Fruit fly (Drosophila melanogaster): ENCODE data around the gene FER.

The FER gene

DNA sequence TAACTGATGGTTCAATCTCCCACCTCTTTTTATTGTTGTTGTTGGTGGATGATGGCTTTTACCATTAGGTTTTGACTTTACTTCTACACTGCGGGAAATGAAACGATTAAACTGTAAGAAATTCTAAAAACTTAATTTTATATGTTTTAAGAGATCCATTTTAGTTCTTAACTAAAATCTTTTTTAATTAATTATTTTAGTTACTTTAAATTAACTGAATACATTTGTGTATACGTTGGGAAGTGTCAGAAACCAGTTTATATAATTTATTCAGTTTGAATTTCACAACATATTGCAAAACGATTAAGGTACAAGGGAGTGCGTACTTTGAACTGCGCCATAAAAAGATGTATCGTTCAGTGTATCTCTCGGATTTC lies 41.1 kb downstream of the FER start (continued):
- no peak for TF ChIP-seq cg (GFP tag; optimal IDR thresholded peaks at IDR 0.05)
- no peak for TF ChIP-seq Hr78 (GFP tag; optimal IDR thresholded peaks at IDR 0.05)
- TF ChIP-seq dysf (GFP tag; IDR thresholded peaks at IDR 0.05) = no peak
- peak; percentile 37 for TF ChIP-seq pho (GFP tag; optimal IDR thresholded peaks at IDR 0.05)
- no peak for TF ChIP-seq ac (GFP tag; optimal IDR thresholded peaks at IDR 0.05)
- peak; percentile 85 for TF ChIP-seq CG1233 (GFP tag; optimal IDR thresholded peaks at IDR 0.05)
- TF ChIP-seq slou (GFP tag; optimal IDR thresholded peaks at IDR 0.05) = peak; percentile 48
- TF ChIP-seq tx (GFP tag; optimal IDR thresholded peaks at IDR 0.05) = peak; percentile 22
- TF ChIP-seq bcd (GFP tag; optimal IDR thresholded peaks at IDR 0.05) = peak; percentile 85
- peak; percentile 85 for TF ChIP-seq Hmr (GFP tag; optimal IDR thresholded peaks at IDR 0.05)
- TF ChIP-seq Elba2 (GFP tag; optimal IDR thresholded peaks at IDR 0.05) = no peak
- peak; percentile 96 for TF ChIP-seq CG2712 (tag; optimal IDR thresholded peaks at IDR 0.05)
- no peak for TF ChIP-seq CG3163 (GFP tag; optimal IDR thresholded peaks at IDR 0.05)
- TF ChIP-seq mirr (GFP tag; optimal IDR thresholded peaks at IDR 0.05) = no peak
- TF ChIP-seq CG34376 (GFP tag; optimal IDR thresholded peaks at IDR 0.05) = no peak
- TF ChIP-seq CkIIα-i1 (GFP tag; IDR thresholded peaks at IDR 0.05) = no peak
- TF ChIP-seq slp2 (GFP tag; optimal IDR thresholded peaks at IDR 0.05) = peak; percentile 0
- TF ChIP-seq Ets65A (GFP tag) = peak; percentile 91
- TF ChIP-seq chif (GFP tag; optimal IDR thresholded peaks at IDR 0.05) = peak; percentile 32 to 41
- TF ChIP-seq CG11247 (GFP tag; IDR thresholded peaks at IDR 0.05) = no peak
- TF ChIP-seq lilli (GFP tag; optimal IDR thresholded peaks at IDR 0.05) = peak; percentile 62
- no peak for TF ChIP-seq Sry-δ (GFP tag; optimal IDR thresholded peaks at IDR 0.05)
- peak in 1 of 3 experiments; percentile 45 for TF ChIP-seq Stat92E (GFP tag; optimal IDR thresholded peaks at IDR 0.05)
- TF ChIP-seq CG31224 (GFP tag; IDR thresholded peaks at IDR 0.05) = no peak
- peak; percentile 9 for TF ChIP-seq CG8089 (GFP tag; optimal IDR thresholded peaks at IDR 0.05)
- no peak for TF ChIP-seq ro (GFP tag; IDR thresholded peaks at IDR 0.05)
- TF ChIP-seq HHEX (GFP tag; optimal IDR thresholded peaks at IDR 0.05) = peak; percentile 87
- TF ChIP-seq CG11560 (tag; IDR thresholded peaks at IDR 0.05) = no peak
- peak; percentile 52 for TF ChIP-seq MTF-1 (GFP tag; optimal IDR thresholded peaks at IDR 0.05; ENCODE audit: borderline replicate concordance)
- TF ChIP-seq Bdp1 (GFP tag; optimal IDR thresholded peaks at IDR 0.05) = no peak
- TF ChIP-seq CG17802 (tag; optimal IDR thresholded peaks at IDR 0.05) = peak; percentile 26
- peak; percentile 55 for TF ChIP-seq nerfin-1 (tag; optimal IDR thresholded peaks at IDR 0.05)
- TF ChIP-seq CG10431 (GFP tag; optimal IDR thresholded peaks at IDR 0.05) = peak; percentile 77
- no peak for TF ChIP-seq lmd (GFP tag; IDR thresholded peaks at IDR 0.05)
- TF ChIP-seq CG14050 (GFP tag; IDR thresholded peaks at IDR 0.05) = no peak
- TF ChIP-seq CG14965 (GFP tag; optimal IDR thresholded peaks at IDR 0.05; ENCODE audit: borderline replicate concordance) = no peak
- peak; percentile 84 for TF ChIP-seq dmrt11E (tag; optimal IDR thresholded peaks at IDR 0.05)
- TF ChIP-seq Ssrp (tag; optimal IDR thresholded peaks at IDR 0.05) = peak; percentile 88
- no peak for TF ChIP-seq CG8765 (GFP tag; IDR thresholded peaks at IDR 0.05)
- peak; percentile 56 to 84 for TF ChIP-seq dpn (GFP tag; optimal IDR thresholded peaks at IDR 0.05)
- TF ChIP-seq usp (GFP tag; optimal IDR thresholded peaks at IDR 0.05) = no peak
- peak; percentile 59 for TF ChIP-seq ewg (GFP tag; optimal IDR thresholded peaks at IDR 0.05)
- TF ChIP-seq CG17912 (GFP tag; optimal IDR thresholded peaks at IDR 0.05) = no peak
- no peak for TF ChIP-seq CG7745 (tag; optimal IDR thresholded peaks at IDR 0.05)
- no peak for TF ChIP-seq ham (GFP tag; IDR thresholded peaks at IDR 0.05)
- peak; percentile 55; the same call in 1 of the 4 replicates for TF ChIP-seq Gug (GFP tag; IDR thresholded peaks at IDR 0.05)
- TF ChIP-seq Optix (GFP tag; IDR thresholded peaks at IDR 0.05) = no peak
- peak; percentile 51 for TF ChIP-seq CG30020 (tag; optimal IDR thresholded peaks at IDR 0.05)
- TF ChIP-seq ssp (GFP tag; IDR thresholded peaks at IDR 0.05) = no peak
- no peak for TF ChIP-seq CG17328 (GFP tag; IDR thresholded peaks at IDR 0.05)
- no peak for TF ChIP-seq CG10321 (GFP tag; IDR thresholded peaks at IDR 0.05)
- TF ChIP-seq H2.0 (GFP tag; IDR thresholded peaks at IDR 0.05) = no peak

Data from whole organism, embryonic.